Worm (Caenorhabditis elegans) whole organism, L1 larva: ENCODE measurements around the gene nas-20.

Source experiments
- Y116A8C.19 ChIP-seq: sonication (generic microtip); optimal IDR thresholded peaks from 2 replicates; lab custom pipeline; 2016; ENCODE audit warnings: missing compliant biosample characterization, missing genetic modification characterization, borderline replicate concordance
- aha-1 ChIP-seq: fragments of 150-350 bp; optimal IDR thresholded peaks from 2 replicates; lab custom pipeline; 2014; ENCODE audit warnings: missing biosample characterization, missing genetic modification characterization
- aly-2 ChIP-seq: fragments of 150-350 bp; optimal IDR thresholded peaks from 2 replicates; lab custom pipeline; 2014; ENCODE audit warnings: missing biosample characterization, missing genetic modification characterization
- ama-1 ChIP-seq: fragments of 150-350 bp; optimal IDR thresholded peaks from 2 replicates; lab custom pipeline; 2014
- ceh-8 ChIP-seq: fragments of 200-800 bp; sonication (Bioruptor generic); optimal IDR thresholded peaks from 2 replicates; lab custom pipeline; 2018; ENCODE audit warnings: mild to moderate bottlenecking, missing genetic modification characterization, moderate library complexity, missing compliant biosample characterization
- ceh-88 ChIP-seq: fragments of 200-800 bp; sonication (Bioruptor generic); IDR thresholded peaks from 2 replicates; pipeline ENCODE4 v1.3.6; 2022; ENCODE audit warnings: missing genetic modification characterization, missing compliant biosample characterization
- ceh-90 ChIP-seq: sonication (generic microtip); optimal IDR thresholded peaks from 2 replicates; lab custom pipeline; 2016; ENCODE audit warnings: missing genetic modification characterization, missing compliant biosample characterization
- dsc-1 ChIP-seq: sonication (generic microtip); optimal IDR thresholded peaks from 2 replicates; lab custom pipeline; 2016; ENCODE audit warnings: mild to moderate bottlenecking, missing genetic modification characterization, missing compliant biosample characterization
- efl-3 ChIP-seq: fragments of 200-800 bp; sonication (Bioruptor generic); optimal IDR thresholded peaks from 2 replicates; lab custom pipeline; 2018; ENCODE audit warnings: mild to moderate bottlenecking, missing genetic modification characterization, missing compliant biosample characterization
- elt-2 ChIP-seq: sonication (generic microtip); optimal IDR thresholded peaks from 2 replicates; lab custom pipeline; 2016; ENCODE audit warnings: missing genetic modification characterization, mild to moderate bottlenecking, inconsistent platforms, missing compliant biosample characterization, missing genetic modification reagents
- ets-5 ChIP-seq: fragments of 200-800 bp; sonication (Bioruptor generic); IDR thresholded peaks from 2 replicates; pipeline ENCODE4 v1.3.6; 2022; ENCODE audit warnings: missing genetic modification characterization, missing compliant biosample characterization
- hlh-17 ChIP-seq: fragments of 200-800 bp; sonication (Bioruptor generic); optimal IDR thresholded peaks from 2 replicates; lab custom pipeline; 2018; ENCODE audit warnings: missing genetic modification characterization, mild to moderate bottlenecking, missing compliant biosample characterization, moderate library complexity, borderline replicate concordance
- hlh-4 ChIP-seq: sonication (generic microtip); optimal IDR thresholded peaks from 2 replicates; lab custom pipeline; 2016; ENCODE audit warnings: mild to moderate bottlenecking, missing genetic modification characterization, missing compliant biosample characterization
- jun-1 ChIP-seq: fragments of 150-350 bp; optimal IDR thresholded peaks from 2 replicates; lab custom pipeline; 2014; ENCODE audit warnings: missing biosample characterization, missing genetic modification reagents, missing genetic modification characterization
- lin-13 ChIP-seq: fragments of 150-350 bp; optimal IDR thresholded peaks from 2 replicates; lab custom pipeline; 2014; ENCODE audit warnings: missing biosample characterization, missing genetic modification reagents, missing genetic modification characterization
- lin-14 ChIP-seq: fragments of 200-800 bp; sonication (Bioruptor generic); optimal IDR thresholded peaks from 2 replicates; lab custom pipeline; 2018; ENCODE audit warnings: mild to moderate bottlenecking, missing genetic modification characterization, moderate library complexity, missing compliant biosample characterization
- lin-15B ChIP-seq: fragments of 150-350 bp; sonication (generic microtip); optimal IDR thresholded peaks from 3 replicates; lab custom pipeline; 2014; ENCODE audit warnings: missing biosample characterization, missing genetic modification characterization
- lin-35 ChIP-seq, 2 experiments: fragments of 150-350 bp; optimal IDR thresholded peaks; 2 replicates each; lab custom pipeline; 2014; ENCODE audit warnings: missing biosample characterization in 2 of 2, missing genetic modification characterization in 2 of 2, missing genetic modification reagents in 2 of 2
- lir-3 ChIP-seq: sonication (generic microtip); optimal IDR thresholded peaks from 2 replicates; lab custom pipeline; 2016; ENCODE audit warnings: mild to moderate bottlenecking, missing genetic modification characterization, moderate library complexity, missing compliant biosample characterization; ENCODE audit not compliant: poor library complexity
- mep-1 ChIP-seq: fragments of 150-350 bp; optimal IDR thresholded peaks from 2 replicates; lab custom pipeline; 2014; ENCODE audit warnings: missing biosample characterization, missing genetic modification characterization
- nhr-11 ChIP-seq: fragments of 150-350 bp; optimal IDR thresholded peaks from 2 replicates; lab custom pipeline; 2014; ENCODE audit warnings: missing biosample characterization, missing genetic modification characterization
- nhr-19 ChIP-seq: fragments of 200-800 bp; sonication (Bioruptor generic); conservative IDR thresholded peaks from 2 replicates; pipeline ENCODE4 v1.3.6; 2022; ENCODE audit warnings: missing genetic modification characterization, missing compliant biosample characterization
- nhr-237 ChIP-seq: fragments of 150-350 bp; optimal IDR thresholded peaks from 2 replicates; lab custom pipeline; 2014; ENCODE audit warnings: missing biosample characterization, missing genetic modification characterization
- nhr-47 ChIP-seq: sonication (generic microtip); optimal IDR thresholded peaks from 2 replicates; lab custom pipeline; 2016; ENCODE audit warnings: mild to moderate bottlenecking, missing genetic modification characterization, moderate library complexity, missing compliant biosample characterization
- nhr-71 ChIP-seq: sonication (generic microtip); optimal IDR thresholded peaks from 2 replicates; lab custom pipeline; 2016; ENCODE audit warnings: mild to moderate bottlenecking, missing genetic modification characterization, moderate library complexity, missing compliant biosample characterization
- nhr-84 ChIP-seq: sonication (generic microtip); optimal IDR thresholded peaks from 2 replicates; lab custom pipeline; 2017; ENCODE audit warnings: missing biosample characterization, missing genetic modification characterization
- nhr-90 ChIP-seq: sonication (generic microtip); optimal IDR thresholded peaks from 2 replicates; lab custom pipeline; 2016; ENCODE audit warnings: mild to moderate bottlenecking, missing genetic modification characterization, missing compliant biosample characterization; ENCODE audit not compliant: poor library complexity
- pag-3 ChIP-seq: sonication (generic microtip); optimal IDR thresholded peaks from 2 replicates; lab custom pipeline; 2017; ENCODE audit warnings: missing genetic modification characterization, mild to moderate bottlenecking, missing compliant biosample characterization, antibody characterized with exemption, borderline replicate concordance; ENCODE audit not compliant: insufficient read depth
- skn-1 ChIP-seq: fragments of 150-350 bp; optimal IDR thresholded peaks from 2 replicates; lab custom pipeline; 2014; ENCODE audit warnings: missing biosample characterization, missing genetic modification characterization
- snpc-4 ChIP-seq: fragments of 150-350 bp; optimal IDR thresholded peaks from 2 replicates; lab custom pipeline; 2014; ENCODE audit warnings: missing biosample characterization, missing genetic modification characterization
- snu-23 ChIP-seq: sonication (generic microtip); optimal IDR thresholded peaks from 2 replicates; lab custom pipeline; 2016; ENCODE audit warnings: missing genetic modification characterization, missing compliant biosample characterization
- tbx-2 ChIP-seq: sonication (generic microtip); optimal IDR thresholded peaks from 2 replicates; lab custom pipeline; 2016; ENCODE audit warnings: missing genetic modification characterization, missing compliant biosample characterization
- tlp-1 ChIP-seq: fragments of 150-350 bp; optimal IDR thresholded peaks from 2 replicates; lab custom pipeline; 2014; ENCODE audit warnings: missing biosample characterization, missing genetic modification characterization
- unc-62 ChIP-seq: fragments of 150-350 bp; optimal IDR thresholded peaks from 2 replicates; lab custom pipeline; 2014; ENCODE audit warnings: missing biosample characterization, missing genetic modification reagents, missing genetic modification characterization
- unc-86 ChIP-seq: sonication (generic microtip); optimal IDR thresholded peaks from 2 replicates; lab custom pipeline; 2016; ENCODE audit warnings: missing genetic modification characterization, missing compliant biosample characterization
- unc-98 ChIP-seq: fragments of 200-800 bp; sonication (Bioruptor generic); IDR thresholded peaks from 2 replicates; pipeline ENCODE4 v1.3.6; 2022; ENCODE audit warnings: missing genetic modification characterization, missing compliant biosample characterization
- zag-1 ChIP-seq: fragments of 150-350 bp; optimal IDR thresholded peaks from 2 replicates; lab custom pipeline; 2014; ENCODE audit warnings: missing biosample characterization, missing genetic modification characterization
- zip-4 ChIP-seq: fragments of 200-800 bp; sonication (Bioruptor generic); optimal IDR thresholded peaks from 2 replicates; lab custom pipeline; 2018; ENCODE audit warnings: mild to moderate bottlenecking, missing genetic modification characterization, moderate library complexity, missing compliant biosample characterization

Gene nas-20

ce11 chrV:11446297-11446696, 25.8 kb downstream of the nas-20 start, which contains the start of gene mig-17:
mig-17 (plus strand) TSS chrV:11446685.
- no peak for TF ChIP-seq nhr-84 (tag; lab: Kevin White, UChicago)
- peak; percentile 42 for TF ChIP-seq dsc-1 (tag; lab: Kevin White, UChicago)
- peak; percentile 60 for TF ChIP-seq lin-14
- TF ChIP-seq ceh-90 (tag; lab: Kevin White, UChicago): no peak
- peak; percentile 72 for TF ChIP-seq pag-3 (tag; lab: Kevin White, UChicago)

ce11 chrV:11445375-11445774, 26.7 kb downstream of the nas-20 start:
- TF ChIP-seq lir-3 (tag; lab: Kevin White, UChicago): no peak
- no peak for TF ChIP-seq ceh-88
- no peak for TF ChIP-seq hlh-17 (GFP tag; lab: Kevin White, UChicago)
- no peak for TF ChIP-seq nhr-237 (tag; lab: Kevin White, UChicago)
- TF ChIP-seq nhr-47 (tag; lab: Kevin White, UChicago): peak; percentile 0
- no peak for TF ChIP-seq efl-3 (GFP tag; lab: Kevin White, UChicago)
- no peak for TF ChIP-seq tlp-1
- TF ChIP-seq aly-2: no peak
- TF ChIP-seq unc-98 (GFP tag; lab: Robert Waterston, UW): no peak
- TF ChIP-seq elt-2 (tag; lab: Kevin White, UChicago): no peak
- no peak for TF ChIP-seq snpc-4 (tag; lab: Kevin White, UChicago)
- TF ChIP-seq unc-86 (tag; lab: Kevin White, UChicago): peak; percentile 7
- peak in 1 of 2 experiments; percentile 6 for TF ChIP-seq lin-35 (GFP tag; optimal IDR thresholded peaks at IDR 0.05; lab: Kevin White, UChicago)
- no peak for TF ChIP-seq nhr-11 (tag; lab: Kevin White, UChicago)
- no peak for TF ChIP-seq mep-1
- TF ChIP-seq hlh-4 (tag; lab: Kevin White, UChicago): no peak
- TF ChIP-seq lin-13 (GFP tag; lab: Kevin White, UChicago): no peak
- TF ChIP-seq zip-4 (GFP tag; lab: Kevin White, UChicago): no peak
- no peak for TF ChIP-seq zag-1
- no peak for TF ChIP-seq ama-1 (lab: Kevin White, UChicago)
- no peak for TF ChIP-seq ets-5 (GFP tag; lab: Robert Waterston, UW)
- peak; percentile 26 for TF ChIP-seq nhr-71 (tag; lab: Kevin White, UChicago)
- TF ChIP-seq Y116A8C.19 (tag; lab: Kevin White, UChicago): no peak
- TF ChIP-seq unc-62 (GFP tag; lab: Kevin White, UChicago): no peak
- no peak for TF ChIP-seq ceh-8 (GFP tag; lab: Kevin White, UChicago)
- no peak for TF ChIP-seq skn-1 (tag; lab: Kevin White, UChicago)
- TF ChIP-seq pag-3 (tag; lab: Kevin White, UChicago): no peak
- TF ChIP-seq lin-14: peak; percentile 80
- peak; percentile 16 for TF ChIP-seq tbx-2 (tag; lab: Kevin White, UChicago)
- no peak for TF ChIP-seq lin-15B
- no peak for TF ChIP-seq aha-1 (tag; lab: Kevin White, UChicago)
- no peak for TF ChIP-seq nhr-84 (tag; lab: Kevin White, UChicago)
- TF ChIP-seq nhr-19: no peak
- no peak for TF ChIP-seq nhr-90
- TF ChIP-seq snu-23: no peak

ce11 chrV:11443503-11443902, 28.6 kb downstream of the nas-20 start, which contains the start of gene F57B7.2:
F57B7.2 (minus strand) TSS chrV:11443603.
- TF ChIP-seq ama-1 (lab: Kevin White, UChicago) (no peak), nhr-11 (tag; lab: Kevin White, UChicago) (no peak), lin-35 (GFP tag; optimal IDR thresholded peaks at IDR 0.05; lab: Kevin White, UChicago) (no peak), lin-14 (peak; percentile 38), Y116A8C.19 (tag; lab: Kevin White, UChicago) (no peak), jun-1 (tag; lab: Kevin White, UChicago) (no peak)
